Worm (Caenorhabditis elegans) whole organism, early embryonic: ENCODE results near the gene shpk-1.

Experiments
- B0310.2 ChIP-seq: sonication (generic microtip); optimal IDR thresholded peaks from 2 replicates; lab custom pipeline; 2016; ENCODE audit warnings: mild to moderate bottlenecking, missing genetic modification characterization, missing compliant biosample characterization
- F13C5.2 ChIP-seq: sonication (generic microtip); optimal IDR thresholded peaks from 2 replicates; lab custom pipeline; 2017; ENCODE audit warnings: mild to moderate bottlenecking, missing genetic modification characterization, inconsistent platforms, missing compliant biosample characterization
- aly-1 ChIP-seq: sonication (generic microtip); optimal IDR thresholded peaks from 2 replicates; lab custom pipeline; 2016; ENCODE audit warnings: missing genetic modification characterization, missing compliant biosample characterization
- ama-1 ChIP-seq: fragments of 150-350 bp; optimal IDR thresholded peaks from 2 replicates; lab custom pipeline; 2014
- ceh-13 ChIP-seq: fragments of 200-800 bp; sonication (Bioruptor generic); optimal IDR thresholded peaks from 2 replicates; lab custom pipeline; 2018; ENCODE audit warnings: mild to moderate bottlenecking, missing genetic modification characterization, missing compliant biosample characterization
- ceh-36 ChIP-seq: sonication (generic microtip); optimal IDR thresholded peaks from 2 replicates; lab custom pipeline; 2016; ENCODE audit warnings: missing genetic modification characterization, inconsistent platforms, missing compliant biosample characterization
- ets-7 ChIP-seq: sonication (generic microtip); optimal IDR thresholded peaks from 2 replicates; lab custom pipeline; 2016; ENCODE audit warnings: missing genotype, missing genetic modification characterization, missing compliant biosample characterization
- flt-1 ChIP-seq: fragments of 200-800 bp; sonication (Bioruptor generic); IDR thresholded peaks from 2 replicates; pipeline ENCODE4 v1.3.6; 2022; ENCODE audit warnings: missing genetic modification characterization, missing compliant biosample characterization
- hmbx-1 ChIP-seq: sonication (generic microtip); optimal IDR thresholded peaks from 2 replicates; lab custom pipeline; 2016; ENCODE audit warnings: mild to moderate bottlenecking, missing genetic modification characterization, missing compliant biosample characterization
- hmg-4 ChIP-seq: fragments of 200-800 bp; sonication (Bioruptor generic); optimal IDR thresholded peaks from 2 replicates; lab custom pipeline; 2018; ENCODE audit warnings: mild to moderate bottlenecking, missing genetic modification characterization, missing compliant biosample characterization
- hnd-1 ChIP-seq: sonication (generic microtip); optimal IDR thresholded peaks from 2 replicates; lab custom pipeline; 2016; ENCODE audit warnings: missing genetic modification characterization, missing compliant biosample characterization
- pes-1 ChIP-seq: fragments of 200-800 bp; sonication (Bioruptor generic); IDR thresholded peaks from 2 replicates; pipeline ENCODE4 v1.3.6; 2022; ENCODE audit warnings: missing genetic modification reagents, missing genetic modification characterization, missing compliant biosample characterization
- scrt-1 ChIP-seq: fragments of 200-800 bp; sonication (Bioruptor generic); IDR thresholded peaks from 2 replicates; pipeline ENCODE4 v1.3.6; 2022; ENCODE audit warnings: missing genetic modification characterization, missing compliant biosample characterization
- sea-1 ChIP-seq: fragments of 200-800 bp; sonication (Bioruptor generic); conservative IDR thresholded peaks from 2 replicates; pipeline ENCODE4 v1.3.6; 2022; ENCODE audit warnings: missing genetic modification characterization, missing compliant biosample characterization
- tbx-11 ChIP-seq: fragments of 200-800 bp; sonication (Bioruptor generic); IDR thresholded peaks from 2 replicates; pipeline ENCODE4 v1.3.6; 2022; ENCODE audit warnings: missing genetic modification characterization, missing compliant biosample characterization
- tbx-37 ChIP-seq: fragments of 200-800 bp; sonication (Bioruptor generic); conservative IDR thresholded peaks from 2 replicates; pipeline ENCODE4 v1.3.6; 2022; ENCODE audit warnings: missing genetic modification reagents, missing genetic modification characterization, missing compliant biosample characterization
- tra-4 ChIP-seq: sonication (generic microtip); optimal IDR thresholded peaks from 2 replicates; lab custom pipeline; 2017; ENCODE audit warnings: missing genetic modification characterization, missing compliant biosample characterization

The shpk-1 gene

ce11 chrIII:13621717-13622116, 13.9 kb downstream of the shpk-1 start:
- TF ChIP-seq hnd-1 (tag; lab: Kevin White, UChicago) (no peak), sea-1 (GFP tag; lab: Robert Waterston, UW) (0 out of 2 replicates have a peak, but pooled peaks have one; percentile 22)

- TF ChIP-seq hmg-4 (GFP tag; lab: Kevin White, UChicago) (no peak), tbx-37 (GFP tag; lab: Robert Waterston, UW) (no peak), hmbx-1 (tag; lab: Kevin White, UChicago) (no peak), ceh-13 (GFP tag; lab: Kevin White, UChicago) (no peak), sea-1 (GFP tag; lab: Robert Waterston, UW) (no peak), ama-1 (lab: Kevin White, UChicago) (no peak)
These were observed 14.4 kb downstream of the shpk-1 start, which contains the start of gene hip-1 for ce11 chrIII:13622268-13622667. Gene hip-1, minus strand, starts transcription at chrIII:13622492.

ce11 chrIII:13623014-13623413, 15.2 kb downstream of the shpk-1 start, which contains the start of gene mlc-5:
Gene mlc-5, plus strand, starts transcription at chrIII:13623314.
- TF ChIP-seq tbx-11 (GFP tag; lab: Robert Waterston, UW), result no peak
- no peak for TF ChIP-seq ceh-13 (GFP tag; lab: Kevin White, UChicago)
- no peak for TF ChIP-seq ama-1 (lab: Kevin White, UChicago)
- TF ChIP-seq aly-1 (tag; lab: Kevin White, UChicago), result no peak
- TF ChIP-seq ceh-36 (tag; lab: Kevin White, UChicago), result no peak
- TF ChIP-seq sea-1 (GFP tag; lab: Robert Waterston, UW), result no peak
- no peak for TF ChIP-seq hmbx-1 (tag; lab: Kevin White, UChicago)
- TF ChIP-seq pes-1 (GFP tag; lab: Robert Waterston, UW), result no peak
- no peak for TF ChIP-seq tbx-37 (GFP tag; lab: Robert Waterston, UW)
- TF ChIP-seq B0310.2, result no peak
- no peak for TF ChIP-seq F13C5.2 (tag; lab: Kevin White, UChicago)
- TF ChIP-seq scrt-1 (GFP tag; lab: Robert Waterston, UW), result no peak

- TF ChIP-seq ama-1 (lab: Kevin White, UChicago) (no peak), hmg-4 (GFP tag; lab: Kevin White, UChicago) (no peak), hnd-1 (tag; lab: Kevin White, UChicago) (no peak), hmbx-1 (tag; lab: Kevin White, UChicago) (no peak), tra-4 (tag; lab: Kevin White, UChicago) (no peak), ceh-13 (GFP tag; lab: Kevin White, UChicago) (no peak), ets-7 (tag; lab: Kevin White, UChicago) (no peak), pes-1 (GFP tag; lab: Robert Waterston, UW) (no peak), flt-1 (no peak), tbx-37 (GFP tag; lab: Robert Waterston, UW) (no peak), F13C5.2 (tag; lab: Kevin White, UChicago) (no peak), B0310.2 (no peak), tbx-11 (GFP tag; lab: Robert Waterston, UW) (no peak), sea-1 (GFP tag; lab: Robert Waterston, UW) (no peak), ceh-36 (tag; lab: Kevin White, UChicago) (no peak), aly-1 (tag; lab: Kevin White, UChicago) (no peak)
These were observed 16.4 kb downstream of the shpk-1 start, which contains the start of gene taf-9 for ce11 chrIII:13624226-13624625. Gene taf-9, plus strand, starts transcription at chrIII:13624276.

- no peak for TF ChIP-seq ceh-13 (GFP tag; lab: Kevin White, UChicago)
- TF ChIP-seq hmbx-1 (tag; lab: Kevin White, UChicago), result no peak
- no peak for TF ChIP-seq ceh-36 (tag; lab: Kevin White, UChicago)
- TF ChIP-seq tbx-37 (GFP tag; lab: Robert Waterston, UW), result no peak
- no peak for TF ChIP-seq scrt-1 (GFP tag; lab: Robert Waterston, UW)
- no peak for TF ChIP-seq hmg-4 (GFP tag; lab: Kevin White, UChicago)
- no peak for TF ChIP-seq hnd-1 (tag; lab: Kevin White, UChicago)
- TF ChIP-seq B0310.2, result no peak
- no peak for TF ChIP-seq aly-1 (tag; lab: Kevin White, UChicago)
- TF ChIP-seq flt-1, result no peak
- no peak for TF ChIP-seq tbx-11 (GFP tag; lab: Robert Waterston, UW)
- no peak for TF ChIP-seq ama-1 (lab: Kevin White, UChicago)
- TF ChIP-seq ets-7 (tag; lab: Kevin White, UChicago), result no peak
- TF ChIP-seq pes-1 (GFP tag; lab: Robert Waterston, UW), result no peak
- TF ChIP-seq F13C5.2 (tag; lab: Kevin White, UChicago), result no peak
- no peak for TF ChIP-seq sea-1 (GFP tag; lab: Robert Waterston, UW)
- TF ChIP-seq tra-4 (tag; lab: Kevin White, UChicago), result no peak
These were observed 18.0 kb downstream of the shpk-1 start for ce11 chrIII:13625650-13626430.

ce11 chrIII:13626692-13627091, 18.9 kb downstream of the shpk-1 start, which contains the start of gene T12D8.5:
Gene T12D8.5, minus strand, starts transcription at chrIII:13626786.
- TF ChIP-seq scrt-1 (GFP tag; lab: Robert Waterston, UW), result no peak
- TF ChIP-seq hmg-4 (GFP tag; lab: Kevin White, UChicago), result no peak
- no peak for TF ChIP-seq sea-1 (GFP tag; lab: Robert Waterston, UW)
- no peak for TF ChIP-seq pes-1 (GFP tag; lab: Robert Waterston, UW)
- no peak for TF ChIP-seq B0310.2
- no peak for TF ChIP-seq ceh-36 (tag; lab: Kevin White, UChicago)
- no peak for TF ChIP-seq flt-1
- TF ChIP-seq aly-1 (tag; lab: Kevin White, UChicago), result no peak
- no peak for TF ChIP-seq F13C5.2 (tag; lab: Kevin White, UChicago)
- TF ChIP-seq tra-4 (tag; lab: Kevin White, UChicago), result no peak
- no peak for TF ChIP-seq ama-1 (lab: Kevin White, UChicago)
- TF ChIP-seq hmbx-1 (tag; lab: Kevin White, UChicago), result no peak
- TF ChIP-seq ceh-13 (GFP tag; lab: Kevin White, UChicago), result no peak
- no peak for TF ChIP-seq tbx-11 (GFP tag; lab: Robert Waterston, UW)
- no peak for TF ChIP-seq tbx-37 (GFP tag; lab: Robert Waterston, UW)
- TF ChIP-seq ets-7 (tag; lab: Kevin White, UChicago), result no peak
